Worm (Caenorhabditis elegans): Measurements from ENCODE around the gene srw-124.
"Not testable (repeated sequence)": the region's sequence is repeated elsewhere in the genome, so short reads cannot be mapped to it uniquely, and the experiment has no call there.

- not testable (repeated sequence) for TF ChIP-seq hlh-11 (tag; optimal IDR thresholded peaks at IDR 0.05); Y75B8A.6 (GFP tag; IDR thresholded peaks at IDR 0.05); nhr-11 (tag; optimal IDR thresholded peaks at IDR 0.05); pha-4 (GFP tag; IDR thresholded peaks at IDR 0.05); pha-4 (tag; optimal IDR thresholded peaks at IDR 0.05); nhr-237 (tag; optimal IDR thresholded peaks at IDR 0.05); snpc-4 (tag; optimal IDR thresholded peaks at IDR 0.05); ceh-28 (tag; optimal IDR thresholded peaks at IDR 0.05); F44E2.7 (GFP tag; IDR thresholded peaks at IDR 0.05); snpc-1.2 (GFP tag; IDR thresholded peaks at IDR 0.05); mes-2 (tag; optimal IDR thresholded peaks at IDR 0.05; ENCODE audit: poor library complexity, severe bottlenecking)
Observed at ce11 chrV:2952102-2952501, 24.3 kb upstream of the srw-124 start, which contains the start of gene srw-122.

All from whole organism, L4 larva.